Worm (Caenorhabditis elegans) whole organism, L1 larva: Measurements from ENCODE around the gene dpy-11.

ENCODE experiments used
- C16A3.4 ChIP-seq: fragments of 150-350 bp; optimal IDR thresholded peaks from 2 replicates; lab custom pipeline; 2014; ENCODE audit warnings: missing biosample characterization, missing genetic modification characterization
- ama-1 ChIP-seq: fragments of 150-350 bp; optimal IDR thresholded peaks from 2 replicates; lab custom pipeline; 2014
- lin-15B ChIP-seq: fragments of 150-350 bp; sonication (generic microtip); optimal IDR thresholded peaks from 3 replicates; lab custom pipeline; 2014; ENCODE audit warnings: missing biosample characterization, missing genetic modification characterization
- zag-1 ChIP-seq: fragments of 150-350 bp; optimal IDR thresholded peaks from 2 replicates; lab custom pipeline; 2014; ENCODE audit warnings: missing biosample characterization, missing genetic modification characterization

DNA sequence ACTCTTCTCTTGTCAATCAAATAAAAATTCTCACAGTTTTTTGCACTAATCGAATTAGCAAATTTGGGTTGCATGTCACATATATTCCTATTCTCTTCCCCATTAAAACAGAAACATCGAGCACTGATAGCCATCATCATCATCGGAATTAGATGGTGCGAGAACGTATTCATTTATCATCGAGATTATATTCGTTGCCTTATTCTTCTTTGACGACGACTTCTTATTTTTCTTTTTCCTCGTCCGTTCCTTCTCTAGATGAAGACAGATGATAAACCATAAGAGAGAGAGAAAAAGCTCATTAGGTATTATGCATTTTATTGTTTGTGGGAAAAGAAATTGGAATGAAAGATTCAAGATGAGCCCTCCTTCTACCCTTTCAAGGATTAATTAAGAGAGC lies 43.8 kb downstream of the dpy-11 start:
- TF ChIP-seq lin-15B (no peak), ama-1 (lab: Kevin White, UChicago) (no peak), zag-1 (tag; lab: Kevin White, UChicago) (no peak), C16A3.4 (tag; lab: Kevin White, UChicago) (no peak)
